Fruit fly (Drosophila melanogaster): ENCODE results near the gene spn-A.

DNA sequence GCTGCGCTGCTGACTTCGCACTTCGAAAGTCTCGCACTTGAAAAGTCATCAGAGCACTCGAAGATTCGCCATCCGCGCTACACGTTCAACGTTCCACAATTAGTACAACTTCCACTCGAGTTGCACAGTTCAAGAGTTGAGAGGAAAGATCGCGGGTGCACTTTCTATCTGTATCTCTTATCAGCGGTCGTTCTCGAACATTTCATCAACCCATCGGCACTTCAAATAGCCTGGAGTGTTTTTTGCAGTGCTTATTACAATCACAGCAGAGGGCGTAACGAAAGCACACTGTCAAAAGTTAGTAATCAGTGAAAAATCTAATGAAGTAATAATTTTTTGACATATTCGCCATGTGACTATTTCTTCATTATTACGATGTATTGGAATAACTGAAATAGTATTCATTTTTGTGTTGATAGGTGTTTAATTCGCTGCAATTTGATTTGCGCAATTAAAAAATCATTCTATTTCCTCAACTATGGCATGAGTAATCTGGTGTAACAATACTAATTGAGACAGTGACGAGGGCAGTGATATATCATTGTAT, 45.6 kb upstream of the spn-A start:
- TF ChIP-seq CG8478 (optimal IDR thresholded peaks at IDR 0.05): no peak
- no peak for TF ChIP-seq CTCF (optimal IDR thresholded peaks at IDR 0.05)
